Worm (Caenorhabditis elegans) whole organism, L4/young adult: ENCODE measurements around the gene clec-40.

Experiments used
- W03F9.2 ChIP-seq: fragments of 150-350 bp; optimal IDR thresholded peaks from 2 replicates; lab custom pipeline; 2014; ENCODE audit warnings: missing biosample characterization, missing genetic modification characterization
- him-1 ChIP-seq: sonication (generic microtip); optimal IDR thresholded peaks from 2 replicates; lab custom pipeline; 2016; ENCODE audit warnings: missing genotype, missing genetic modification reagents, missing genetic modification characterization, missing compliant biosample characterization

DNA sequence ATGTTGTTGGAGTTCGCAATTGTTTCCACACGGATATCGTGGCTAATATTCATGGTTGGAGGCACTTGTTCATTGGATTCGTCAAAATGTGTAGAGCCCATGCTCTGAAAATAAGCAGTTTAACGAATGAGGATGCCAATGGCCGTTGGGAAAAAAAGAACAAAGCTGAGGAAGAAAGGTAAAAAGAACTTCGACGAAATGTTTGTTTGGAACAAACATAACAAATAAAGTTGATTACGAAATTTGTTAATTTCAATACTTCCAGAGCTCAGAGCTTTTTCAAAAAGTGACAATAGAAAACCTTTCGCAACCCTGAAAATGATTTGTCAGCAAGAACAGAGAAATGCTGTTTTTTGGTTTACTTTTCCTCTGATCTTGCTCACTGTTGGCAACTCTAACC, 39.2 kb upstream of the clec-40 start, which contains the start of gene F09C6.3:
- TF ChIP-seq him-1 (tag; lab: Kevin White, UChicago) (no peak), W03F9.2 (tag; lab: Kevin White, UChicago) (no peak)
